Fruit fly (Drosophila melanogaster) S2 (cell line): ENCODE data around the gene Sxl.

Experiments used
- CG8478 ChIP-seq: fragments of >200 bp; optimal IDR thresholded peaks from 2 replicates; lab custom pipeline; 2018
- CTCF ChIP-seq, 2 experiments: fragments of >200 bp; optimal IDR thresholded peaks; 2 replicates each; lab custom pipeline; 2018

Gene Sxl

dm6 chrX:7097859-7098303 is at the start of gene Sxl:
Gene Sxl, minus strand, starts transcription at chrX:7098053.
- TF ChIP-seq CTCF (optimal IDR thresholded peaks at IDR 0.05; lab: Kevin White, UChicago): peak; percentile 50 to 69
- no peak for TF ChIP-seq CG8478 (lab: Kevin White, UChicago)

dm6 chrX:7141753-7142152 is 43.9 kb upstream of the Sxl start:
- TF ChIP-seq CTCF (optimal IDR thresholded peaks at IDR 0.05; lab: Kevin White, UChicago) (no peak), CG8478 (lab: Kevin White, UChicago) (no peak)

- TF ChIP-seq CTCF (optimal IDR thresholded peaks at IDR 0.05; lab: Kevin White, UChicago) (no peak), CG8478 (lab: Kevin White, UChicago) (no peak)
These were observed 42.1 kb upstream of the Sxl start for dm6 chrX:7139952-7140351.

- no peak for TF ChIP-seq CTCF (optimal IDR thresholded peaks at IDR 0.05; lab: Kevin White, UChicago)
- no peak for TF ChIP-seq CG8478 (lab: Kevin White, UChicago)
These were observed 39.6 kb upstream of the Sxl start, which contains the start of gene Cph for dm6 chrX:7137423-7137822. Gene Cph, plus strand, starts transcription at chrX:7137723.

- TF ChIP-seq CTCF (optimal IDR thresholded peaks at IDR 0.05; lab: Kevin White, UChicago) (no peak), CG8478 (lab: Kevin White, UChicago) (no peak)
These were observed 26.6 kb upstream of the Sxl start for dm6 chrX:7124474-7124873.

- TF ChIP-seq CTCF (optimal IDR thresholded peaks at IDR 0.05; lab: Kevin White, UChicago): no peak
- TF ChIP-seq CG8478 (lab: Kevin White, UChicago): no peak
These were observed 24.1 kb upstream of the Sxl start for dm6 chrX:7122002-7122401.

- no peak for TF ChIP-seq CTCF (optimal IDR thresholded peaks at IDR 0.05; lab: Kevin White, UChicago)
- no peak for TF ChIP-seq CG8478 (lab: Kevin White, UChicago)
These were observed 22.3 kb upstream of the Sxl start for dm6 chrX:7120168-7120567.

dm6 chrX:7117729-7118128 is 19.9 kb upstream of the Sxl start:
- TF ChIP-seq CTCF (optimal IDR thresholded peaks at IDR 0.05; lab: Kevin White, UChicago) (no peak), CG8478 (lab: Kevin White, UChicago) (no peak)

dm6 chrX:7110890-7111289 is 13.0 kb upstream of the Sxl start:
- TF ChIP-seq CTCF (optimal IDR thresholded peaks at IDR 0.05; lab: Kevin White, UChicago): no peak
- no peak for TF ChIP-seq CG8478 (lab: Kevin White, UChicago)

- TF ChIP-seq CTCF (optimal IDR thresholded peaks at IDR 0.05; lab: Kevin White, UChicago) (peak; percentile 90 to 93), CG8478 (lab: Kevin White, UChicago) (no peak)
These were observed 12.1 kb upstream of the Sxl start, which contains the start of gene fz4 for dm6 chrX:7109793-7110606. Gene fz4, minus strand, starts transcription at chrX:7110321.

dm6 chrX:7105533-7105932 is 7.7 kb upstream of the Sxl start:
- TF ChIP-seq CG8478 (lab: Kevin White, UChicago) (no peak), CTCF (optimal IDR thresholded peaks at IDR 0.05; lab: Kevin White, UChicago) (no peak)

dm6 chrX:7104400-7105068 is 6.7 kb upstream of the Sxl start, which contains the start of the genes CG4617 and CG8300:
Gene CG4617, minus strand, starts transcription at chrX:7104491.
Gene CG8300, plus strand, starts transcription at chrX:7104885.
- TF ChIP-seq CG8478 (lab: Kevin White, UChicago): no peak
- TF ChIP-seq CTCF (optimal IDR thresholded peaks at IDR 0.05; lab: Kevin White, UChicago): no peak

dm6 chrX:7102013-7102520 is 4.2 kb upstream of the Sxl start, which contains the start of gene CG4615:
Gene CG4615, minus strand, starts transcription at chrX:7102300.
- TF ChIP-seq CG8478 (lab: Kevin White, UChicago) (no peak), CTCF (optimal IDR thresholded peaks at IDR 0.05; lab: Kevin White, UChicago) (peak in 1 of 2 experiments; percentile 25)

- TF ChIP-seq CTCF (optimal IDR thresholded peaks at IDR 0.05; lab: Kevin White, UChicago) (no peak), CG8478 (lab: Kevin White, UChicago) (no peak)
These were observed 3.6 kb upstream of the Sxl start for dm6 chrX:7101302-7102012.
